Fruit fly (Drosophila melanogaster) whole organism, larva: ENCODE results near the gene CG31898.

Source experiments
- noc ChIP-seq: fragments of 200-800 bp; sonication (Bioruptor generic); optimal IDR thresholded peaks from 3 replicates; lab custom pipeline; 2019; ENCODE audit warnings: missing biosample characterization, mild to moderate bottlenecking, missing genetic modification characterization, moderate library complexity

Gene CG31898

DNA sequence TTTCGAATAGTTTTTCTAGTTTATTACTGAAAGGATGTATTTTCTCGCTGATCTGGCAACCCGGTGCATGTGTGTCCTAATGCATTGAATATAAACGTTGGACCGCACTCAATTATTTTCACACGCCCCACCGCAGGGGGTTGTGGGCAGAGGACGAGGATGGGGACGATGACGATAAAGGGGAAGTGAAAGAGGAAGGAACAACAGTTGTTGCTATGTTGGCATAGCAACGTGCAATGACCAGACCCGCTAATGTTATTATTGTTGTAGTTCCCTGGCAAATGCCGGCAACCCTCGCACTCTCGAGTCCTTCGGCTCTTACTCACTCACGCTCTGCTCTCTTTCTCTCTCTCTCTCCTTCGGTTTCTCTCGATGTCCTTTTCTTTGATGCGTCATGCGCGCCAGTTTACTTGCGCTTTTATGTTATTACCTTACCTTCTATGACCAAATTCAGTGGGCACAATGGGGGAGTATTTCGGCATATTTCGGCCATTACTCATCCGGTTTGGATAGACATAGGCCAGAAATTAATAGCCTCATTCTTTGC, 24.5 kb downstream of the CG31898 start:
- TF ChIP-seq noc (tag; lab: Kevin White, UChicago), result no peak

DNA sequence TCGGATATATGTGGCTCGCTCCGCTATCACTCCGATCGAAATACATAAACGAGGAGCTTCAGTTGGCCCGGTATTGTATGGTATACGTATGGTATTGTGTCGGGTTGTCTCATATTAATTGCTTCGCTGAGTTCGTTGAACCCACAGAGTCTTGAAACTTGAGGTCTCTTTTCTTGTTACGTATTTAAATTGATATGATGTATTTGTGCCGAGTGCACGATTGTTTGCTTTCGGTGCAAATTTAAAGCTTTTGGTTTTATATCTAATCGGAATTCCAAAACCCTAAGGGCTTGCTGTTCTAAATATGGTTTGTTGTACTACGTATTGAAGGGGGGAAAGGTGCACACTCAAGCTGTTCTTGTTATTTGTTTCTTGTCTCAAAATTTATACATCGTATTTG, 25.0 kb downstream of the CG31898 start:
- no peak for TF ChIP-seq noc (tag; lab: Kevin White, UChicago)

DNA sequence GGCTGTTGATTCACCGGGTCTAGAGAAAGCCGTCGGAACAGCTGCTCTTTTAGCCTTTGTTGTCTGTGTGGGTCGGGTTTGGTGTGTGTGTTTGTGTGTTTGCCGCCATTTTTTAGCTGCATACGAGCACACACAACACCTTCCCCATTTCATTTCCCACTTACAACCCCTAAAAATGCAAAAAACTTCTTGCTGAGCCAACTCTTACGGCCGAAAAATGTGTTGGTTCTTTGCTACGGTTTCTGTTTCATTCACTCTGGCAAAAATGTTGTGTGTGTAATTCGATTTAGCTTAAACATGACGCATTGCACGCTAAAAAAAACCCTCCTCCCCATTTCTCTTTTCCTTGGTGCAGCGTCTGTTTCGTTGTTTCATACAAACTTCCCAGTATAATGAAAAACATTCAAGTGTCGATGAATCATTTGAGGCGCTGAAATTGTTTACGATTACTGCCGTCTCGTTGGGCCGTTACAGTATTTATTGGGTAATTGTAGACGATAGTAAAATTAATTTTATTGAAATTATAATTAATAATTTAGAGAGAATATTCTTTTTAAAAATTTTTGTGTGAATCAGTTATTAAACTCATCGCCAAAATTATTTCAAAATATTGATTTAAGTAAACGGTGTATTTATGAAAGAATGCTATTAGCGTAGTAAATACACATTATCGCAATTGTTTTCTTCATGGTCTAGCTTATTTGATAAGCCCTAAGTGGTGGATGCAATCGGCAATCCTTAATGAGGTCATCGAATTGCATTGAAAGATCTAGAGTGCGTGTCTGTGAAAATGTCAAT, 25.9 kb downstream of the CG31898 start:
- no peak for TF ChIP-seq noc (tag; lab: Kevin White, UChicago)

DNA sequence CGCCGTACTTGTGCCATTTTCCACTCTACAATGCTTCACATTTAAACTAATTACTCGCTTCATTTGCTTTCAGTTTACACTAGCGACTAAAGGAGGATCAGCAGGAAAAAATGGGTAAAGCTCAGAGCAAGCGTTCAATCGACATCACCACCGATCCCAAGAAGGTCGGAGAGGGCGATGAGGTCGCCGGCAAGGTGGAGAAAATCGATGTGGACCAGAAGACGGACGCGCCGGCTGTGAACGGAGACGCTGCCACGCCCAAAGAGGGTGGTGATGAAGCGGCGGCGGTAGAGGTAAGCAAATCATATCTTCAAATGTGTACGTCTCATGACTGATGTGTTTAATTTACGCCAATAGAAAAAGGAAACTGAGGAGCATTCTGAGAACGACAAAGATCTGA, 26.6 kb downstream of the CG31898 start:
- no peak for TF ChIP-seq noc (tag; lab: Kevin White, UChicago)

DNA sequence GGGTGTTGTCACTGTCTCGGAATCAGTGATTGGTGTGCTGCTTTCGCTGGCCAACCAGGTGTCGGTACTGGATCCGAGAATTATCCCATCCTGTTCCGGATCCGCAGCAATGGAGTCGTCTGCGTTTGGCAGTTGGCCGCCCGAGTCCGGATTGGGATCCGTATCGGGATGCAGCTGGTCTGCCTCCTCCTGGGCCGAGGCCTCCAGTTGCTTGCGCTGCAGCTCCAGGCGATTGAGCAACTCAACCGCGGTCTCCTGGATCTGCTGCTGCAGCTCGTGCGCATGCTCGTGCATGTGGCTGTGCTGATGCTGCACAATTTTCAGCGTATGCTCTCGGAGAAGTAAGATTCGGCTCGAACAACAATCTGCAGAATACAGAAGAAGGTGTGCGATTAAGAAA, 31.9 kb downstream of the CG31898 start:
- no peak for TF ChIP-seq noc (tag; lab: Kevin White, UChicago)

DNA sequence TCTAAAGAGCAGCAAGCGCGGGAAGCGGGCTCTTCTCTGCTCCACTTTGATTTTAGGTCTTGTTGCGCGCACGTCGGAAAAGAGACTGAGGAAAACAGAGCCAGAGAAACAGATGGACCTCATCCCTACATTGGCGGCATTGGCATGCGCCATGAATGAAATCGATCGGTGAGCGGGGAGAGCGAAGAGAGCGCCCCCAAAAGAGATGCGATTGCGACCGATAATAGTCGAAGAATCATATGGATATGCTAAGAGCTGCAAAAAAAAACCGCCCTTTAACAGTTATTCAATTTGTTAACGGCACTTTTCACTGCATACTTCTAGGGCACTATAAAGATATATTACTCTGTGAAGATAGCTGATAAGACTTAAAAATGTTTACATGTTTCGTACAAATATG, 33.3 kb downstream of the CG31898 start, which contains the start of gene grk:
Gene grk (minus strand): TSS at position 87 of the 400 bp plus-strand sequence.
- no peak for TF ChIP-seq noc (tag; lab: Kevin White, UChicago)

DNA sequence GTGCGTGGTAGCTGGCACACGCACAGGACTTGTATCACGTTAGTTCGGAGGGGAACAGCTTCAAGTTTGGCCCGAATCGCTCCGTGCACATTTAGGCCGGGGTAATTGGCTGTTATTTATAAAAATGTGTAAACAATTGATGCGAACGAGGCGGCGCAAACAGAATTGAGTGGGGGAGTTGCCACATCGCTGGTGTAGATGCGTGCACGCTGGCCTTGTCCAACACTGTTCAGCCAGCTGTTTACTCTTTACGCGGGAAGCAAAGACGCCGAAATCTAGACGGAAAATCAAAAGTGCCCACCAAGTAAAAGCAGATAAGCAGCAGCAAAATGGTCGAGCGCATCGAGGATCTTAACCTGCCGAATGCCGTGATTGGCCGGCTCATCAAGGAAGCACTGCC, 37.0 kb downstream of the CG31898 start, which contains the start of the genes D12 and Chrac-14:
Gene D12 (minus strand): TSS at position 190 of the 400 bp plus-strand sequence.
Gene Chrac-14 (plus strand): TSS at position 230 of the 400 bp plus-strand sequence.
- TF ChIP-seq noc (tag; lab: Kevin White, UChicago), result no peak

DNA sequence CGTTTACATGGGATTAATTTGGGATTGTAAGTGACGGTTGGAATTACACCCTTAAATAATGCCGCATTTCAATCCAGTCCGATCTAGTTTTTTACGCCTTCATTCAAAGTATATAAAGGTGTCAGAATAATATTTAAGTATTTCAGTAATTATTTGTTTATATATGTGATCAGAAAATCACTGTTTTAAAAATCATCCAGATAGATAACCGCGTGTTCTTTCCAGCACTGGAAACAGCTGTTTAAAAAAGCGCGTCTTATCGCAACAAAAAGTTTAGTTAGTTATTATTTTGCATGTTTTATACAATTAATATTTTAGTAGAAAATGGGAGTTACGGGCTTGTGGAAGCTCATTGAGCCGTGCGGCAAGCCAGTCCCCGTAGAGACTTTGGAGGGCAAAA, 37.8 kb downstream of the CG31898 start, which contains the start of gene mus201:
Gene mus201 (plus strand): TSS at position 118 of the 400 bp plus-strand sequence.
- no peak for TF ChIP-seq noc (tag; lab: Kevin White, UChicago)

DNA sequence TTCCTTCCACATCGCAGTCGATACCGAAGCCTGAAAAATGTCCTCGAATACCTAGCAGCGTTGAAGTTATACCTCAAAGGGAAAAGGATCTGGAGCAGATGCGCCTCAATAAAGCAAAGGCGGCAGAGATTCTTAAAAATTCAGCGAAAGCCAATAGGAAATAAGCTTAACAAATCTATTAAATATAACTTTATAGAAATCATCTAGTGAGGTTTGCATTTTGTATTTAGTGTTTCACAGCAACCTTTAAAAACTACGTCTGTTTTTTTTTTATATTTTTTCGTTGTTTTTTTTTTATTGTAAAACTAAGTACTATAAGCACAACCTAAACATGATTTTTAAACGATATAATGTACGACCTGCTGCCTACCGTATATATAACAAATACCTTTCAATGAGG, 41.9 kb downstream of the CG31898 start, which contains the start of gene CG31897:
Gene CG31897 (plus strand): TSS at position 301 of the 400 bp plus-strand sequence.
- TF ChIP-seq noc (tag; lab: Kevin White, UChicago), result no peak

DNA sequence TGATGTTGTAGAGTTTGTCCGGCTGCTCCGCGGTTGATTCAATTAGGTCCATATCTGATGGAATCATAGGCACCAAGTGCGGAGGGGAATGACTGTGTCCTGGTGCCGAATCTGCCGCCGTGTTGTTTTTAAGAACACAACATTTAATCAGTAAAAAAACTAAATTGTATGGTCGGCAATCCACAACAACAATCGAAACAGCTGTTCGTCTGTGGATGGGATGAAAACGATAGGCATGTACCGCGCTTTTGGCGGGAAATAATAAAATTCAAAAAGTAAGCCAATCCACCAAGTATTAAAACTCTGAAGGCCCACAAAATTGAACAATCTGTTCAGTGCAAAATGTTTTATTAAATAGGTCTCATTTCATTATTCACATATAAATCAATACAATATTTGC, 49.1 kb downstream of the CG31898 start, which contains the start of gene Aasdh:
Gene Aasdh (minus strand): TSS at position 219 of the 400 bp plus-strand sequence.
- TF ChIP-seq noc (tag; lab: Kevin White, UChicago), result no peak
